Worm (Caenorhabditis elegans) whole organism, mixed stage, embryonic: ENCODE results near the gene F42A6.1.

Experiments used
- lin-13 ChIP-seq: fragments of 150-350 bp; optimal IDR thresholded peaks from 2 replicates; lab custom pipeline; 2014; ENCODE audit warnings: missing biosample characterization, missing genetic modification characterization
- pha-4 ChIP-seq: fragments of 150-350 bp; optimal IDR thresholded peaks from 2 replicates; lab custom pipeline; 2018; ENCODE audit warnings: missing biosample characterization, missing genetic modification reagents, missing genetic modification characterization
- snpc-4 ChIP-seq: fragments of 150-350 bp; optimal IDR thresholded peaks from 2 replicates; lab custom pipeline; 2014; ENCODE audit warnings: missing biosample characterization, missing genetic modification characterization

DNA sequence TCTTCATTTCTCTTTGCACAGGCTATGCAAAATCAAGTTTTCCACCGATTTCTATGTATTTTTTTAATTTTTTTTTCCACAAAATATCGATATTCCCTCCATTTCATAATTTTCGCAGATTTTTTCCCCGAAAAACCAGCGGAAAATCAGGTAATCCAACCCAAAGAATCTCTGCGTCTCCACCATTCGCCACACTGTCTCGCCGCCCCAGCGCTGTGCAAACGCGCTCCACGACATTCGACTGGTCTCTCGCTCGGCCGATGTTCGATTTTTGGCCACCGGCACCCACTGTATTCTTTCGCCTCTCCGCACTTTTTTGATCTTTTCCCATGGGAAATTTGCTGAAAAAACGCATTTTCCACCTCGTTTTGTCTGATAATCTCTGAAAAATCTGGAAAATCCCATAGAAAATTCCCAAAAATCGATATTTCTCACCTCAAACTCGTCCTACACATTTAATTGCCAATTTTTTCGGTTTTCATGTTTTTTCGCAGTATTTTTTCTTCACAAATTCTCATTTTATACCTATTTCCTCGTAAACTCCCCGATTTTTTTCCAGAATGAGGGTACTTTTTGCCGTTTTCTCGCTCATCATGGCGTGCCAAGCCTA is 13.9 kb downstream of the F42A6.1 start, which contains the start of gene vha-19:
- TF ChIP-seq snpc-4 (tag; lab: Kevin White, UChicago) = no peak
- no peak for TF ChIP-seq lin-13 (tag; lab: Kevin White, UChicago)
- no peak for TF ChIP-seq pha-4
